Worm (Caenorhabditis elegans) whole organism, midembryonic: Measurements from ENCODE around the gene srz-100.

Source experiments
- T22C8.4 ChIP-seq: fragments of 200-800 bp; sonication (Bioruptor generic); IDR thresholded peaks from 2 replicates; pipeline ENCODE4 v1.3.6; 2022; ENCODE audit warnings: missing genetic modification characterization, missing compliant biosample characterization
- cog-1 ChIP-seq: sonication (generic microtip); optimal IDR thresholded peaks from 2 replicates; lab custom pipeline; 2016; ENCODE audit warnings: missing genetic modification characterization, missing compliant biosample characterization
- flt-1 ChIP-seq: fragments of 200-800 bp; sonication (Bioruptor generic); IDR thresholded peaks from 2 replicates; pipeline ENCODE4 v1.3.6; 2022; ENCODE audit warnings: missing genetic modification characterization, missing compliant biosample characterization
- klf-2 ChIP-seq: fragments of 200-800 bp; sonication (Bioruptor generic); conservative IDR thresholded peaks from 2 replicates; pipeline ENCODE4 v1.3.6; 2022; ENCODE audit warnings: missing genetic modification reagents, missing genetic modification characterization, missing compliant biosample characterization
- med-1 ChIP-seq: sonication (generic microtip); optimal IDR thresholded peaks from 2 replicates; lab custom pipeline; 2017; ENCODE audit warnings: missing genetic modification characterization, mild to moderate bottlenecking, missing compliant biosample characterization, antibody characterized with exemption, missing genetic modification reagents; ENCODE audit not compliant: insufficient read depth
- ref-1 ChIP-seq: fragments of 200-800 bp; sonication (Bioruptor generic); conservative IDR thresholded peaks from 2 replicates; pipeline ENCODE4 v1.3.6; 2022; ENCODE audit warnings: missing genetic modification reagents, missing genetic modification characterization, missing compliant biosample characterization
- tab-1 ChIP-seq: fragments of 200-800 bp; sonication (Bioruptor generic); IDR thresholded peaks from 2 replicates; pipeline ENCODE4 v1.3.6; 2022; ENCODE audit warnings: missing genetic modification characterization, missing compliant biosample characterization
- ztf-23 ChIP-seq: fragments of 200-800 bp; sonication (Bioruptor generic); IDR thresholded peaks from 2 replicates; pipeline ENCODE4 v1.3.6; 2022; ENCODE audit warnings: missing genetic modification reagents, missing genetic modification characterization, missing compliant biosample characterization
- ztf-29 ChIP-seq: fragments of 200-800 bp; sonication (Bioruptor generic); IDR thresholded peaks from 2 replicates; pipeline ENCODE4 v1.3.6; 2022; ENCODE audit warnings: missing genetic modification reagents, missing genetic modification characterization, missing compliant biosample characterization

Gene srz-100

DNA sequence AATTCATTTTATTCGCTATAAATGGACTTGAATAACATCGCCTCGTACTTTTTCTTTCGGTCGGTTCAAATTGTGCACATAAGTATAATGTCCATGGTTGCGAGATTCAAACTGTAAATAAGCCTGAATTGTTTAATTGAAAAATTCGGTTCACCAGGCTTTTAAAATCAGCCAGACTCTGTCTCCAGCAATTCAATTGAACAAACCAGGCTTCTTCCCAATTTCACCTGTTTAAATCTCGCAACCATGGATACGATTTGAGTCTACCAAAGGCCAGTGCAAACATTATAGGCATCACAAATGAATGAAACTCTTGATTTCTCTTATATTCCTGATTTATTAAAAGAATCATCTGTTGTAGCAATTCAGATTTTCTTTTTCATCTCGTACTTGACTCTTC lies at the start of gene srz-100:
TSS of gene srz-100 (plus strand) at position 301 of the 400 bp plus-strand sequence.
- TF ChIP-seq ref-1 (GFP tag; lab: Robert Waterston, UW) (no peak), med-1 (no peak), cog-1 (no peak), flt-1 (GFP tag; lab: Robert Waterston, UW) (no peak), klf-2 (no peak), T22C8.4 (GFP tag; lab: Robert Waterston, UW) (no peak), ztf-29 (GFP tag; lab: Robert Waterston, UW) (no peak)

DNA sequence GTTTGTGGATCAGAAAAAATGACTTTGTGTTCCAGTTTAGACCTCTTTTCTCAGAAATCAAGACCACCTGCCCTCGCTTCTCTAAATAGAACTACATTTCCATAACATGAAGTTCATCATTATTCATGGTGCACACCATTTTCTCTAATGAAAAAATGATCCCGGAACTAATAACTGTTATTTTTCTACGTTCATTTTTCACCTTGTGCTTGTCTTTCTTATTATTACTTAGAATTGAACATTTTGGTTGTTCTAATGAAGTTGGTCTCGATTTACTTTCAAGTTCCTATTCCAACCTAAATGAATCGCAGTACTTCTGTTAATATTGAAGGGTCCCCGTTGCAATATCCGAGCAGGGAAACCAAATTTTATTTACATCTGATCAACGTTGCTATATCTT lies 48.8 kb upstream of the srz-100 start, which contains the start of gene srw-36:
TSS of gene srw-36 (plus strand) at position 301 of the 400 bp plus-strand sequence.
- TF ChIP-seq klf-2 = no peak
- no peak for TF ChIP-seq med-1
- TF ChIP-seq ztf-23 = no peak
- TF ChIP-seq flt-1 (GFP tag; lab: Robert Waterston, UW) = no peak
- TF ChIP-seq ztf-29 (GFP tag; lab: Robert Waterston, UW) = no peak
- TF ChIP-seq tab-1 = no peak

ce11 chrV:16683359-16683758 lies 48.3 kb upstream of the srz-100 start:
- TF ChIP-seq cog-1 (no peak), T22C8.4 (GFP tag; lab: Robert Waterston, UW) (no peak), med-1 (no peak)

DNA sequence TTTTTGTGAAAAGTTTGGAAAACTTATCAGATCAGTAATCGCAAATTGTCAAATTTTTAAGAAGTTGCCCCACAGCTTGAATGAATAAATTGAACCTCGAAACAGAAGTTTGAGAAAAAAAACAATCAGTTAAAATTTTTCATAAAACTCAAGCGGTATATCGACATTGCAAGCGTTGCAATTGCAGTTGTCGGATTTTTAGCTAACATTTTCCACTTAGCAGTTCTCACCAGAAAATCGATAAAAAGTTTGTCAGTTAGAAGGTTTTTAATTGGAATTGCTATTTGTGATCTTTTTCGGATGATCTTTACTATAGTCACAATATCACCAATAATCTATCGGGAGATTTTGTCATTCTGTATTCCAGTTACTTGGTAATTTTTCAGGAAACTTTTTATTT lies 46.0 kb upstream of the srz-100 start, which contains the start of gene srw-43:
TSS of gene srw-43 (plus strand) at position 301 of the 400 bp plus-strand sequence.
- no peak for TF ChIP-seq med-1
- TF ChIP-seq T22C8.4 (GFP tag; lab: Robert Waterston, UW) = no peak
- no peak for TF ChIP-seq ref-1 (GFP tag; lab: Robert Waterston, UW)
- TF ChIP-seq ztf-29 (GFP tag; lab: Robert Waterston, UW) = no peak
- no peak for TF ChIP-seq ztf-23
- TF ChIP-seq klf-2 = no peak
- TF ChIP-seq cog-1 = no peak
- TF ChIP-seq tab-1 = no peak

DNA sequence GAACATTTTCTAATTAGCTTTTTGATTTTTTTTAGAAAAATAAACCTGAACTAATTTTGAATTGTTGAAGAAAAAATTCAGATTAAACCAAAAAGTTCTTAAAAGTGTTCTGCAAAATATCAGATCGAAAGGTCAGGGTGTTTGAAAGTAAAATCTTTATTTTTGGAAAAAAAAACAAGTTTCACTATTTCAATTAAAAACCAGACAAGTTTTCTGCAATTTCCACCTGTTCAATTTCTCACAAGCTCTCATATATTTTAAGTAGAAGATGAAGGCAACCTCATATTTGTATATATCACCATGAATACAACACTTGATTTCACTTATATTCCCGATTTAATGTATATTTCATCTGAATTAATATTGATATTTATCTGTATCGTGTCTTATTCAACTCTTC lies 44.5 kb upstream of the srz-100 start, which contains the start of gene srz-102:
TSS of gene srz-102 (plus strand) at position 301 of the 400 bp plus-strand sequence.
- no peak for TF ChIP-seq klf-2
- TF ChIP-seq tab-1 = no peak
- no peak for TF ChIP-seq cog-1
- no peak for TF ChIP-seq med-1
- no peak for TF ChIP-seq flt-1 (GFP tag; lab: Robert Waterston, UW)
- TF ChIP-seq ztf-23 = no peak
- no peak for TF ChIP-seq T22C8.4 (GFP tag; lab: Robert Waterston, UW)
- no peak for TF ChIP-seq ztf-29 (GFP tag; lab: Robert Waterston, UW)
- no peak for TF ChIP-seq ref-1 (GFP tag; lab: Robert Waterston, UW)

ce11 chrV:16692988-16693387 lies 38.7 kb upstream of the srz-100 start:
- no peak for TF ChIP-seq tab-1
- TF ChIP-seq cog-1 = no peak
- TF ChIP-seq T22C8.4 (GFP tag; lab: Robert Waterston, UW) = no peak
- no peak for TF ChIP-seq flt-1 (GFP tag; lab: Robert Waterston, UW)
- no peak for TF ChIP-seq med-1
- no peak for TF ChIP-seq klf-2
- no peak for TF ChIP-seq ref-1 (GFP tag; lab: Robert Waterston, UW)
- no peak for TF ChIP-seq ztf-23

DNA sequence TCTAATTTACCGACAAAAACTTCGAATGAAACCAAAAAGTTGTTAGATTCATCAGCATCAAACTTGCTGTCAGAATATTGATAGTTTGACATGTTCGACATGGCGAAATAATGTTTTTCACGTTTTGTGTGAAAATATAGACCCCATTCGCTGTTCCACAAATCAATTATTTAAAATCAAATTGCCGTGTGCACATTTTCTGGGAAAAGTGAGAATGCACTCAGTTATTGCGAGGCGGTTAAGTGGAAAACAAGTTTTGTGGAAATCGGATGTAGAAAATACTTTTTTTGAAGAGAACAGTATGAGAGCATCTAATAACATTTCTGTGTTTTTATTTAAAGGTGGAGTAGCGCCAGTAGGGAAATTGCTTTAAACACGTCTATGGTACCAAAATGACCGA lies 38.0 kb upstream of the srz-100 start, which contains the start of gene srw-42:
TSS of gene srw-42 (minus strand) at position 101 of the 400 bp plus-strand sequence.
- TF ChIP-seq flt-1 (GFP tag; lab: Robert Waterston, UW) = no peak
- no peak for TF ChIP-seq cog-1
- no peak for TF ChIP-seq T22C8.4 (GFP tag; lab: Robert Waterston, UW)
- no peak for TF ChIP-seq ref-1 (GFP tag; lab: Robert Waterston, UW)
- no peak for TF ChIP-seq klf-2
- no peak for TF ChIP-seq tab-1
- no peak for TF ChIP-seq ztf-23
- no peak for TF ChIP-seq med-1

DNA sequence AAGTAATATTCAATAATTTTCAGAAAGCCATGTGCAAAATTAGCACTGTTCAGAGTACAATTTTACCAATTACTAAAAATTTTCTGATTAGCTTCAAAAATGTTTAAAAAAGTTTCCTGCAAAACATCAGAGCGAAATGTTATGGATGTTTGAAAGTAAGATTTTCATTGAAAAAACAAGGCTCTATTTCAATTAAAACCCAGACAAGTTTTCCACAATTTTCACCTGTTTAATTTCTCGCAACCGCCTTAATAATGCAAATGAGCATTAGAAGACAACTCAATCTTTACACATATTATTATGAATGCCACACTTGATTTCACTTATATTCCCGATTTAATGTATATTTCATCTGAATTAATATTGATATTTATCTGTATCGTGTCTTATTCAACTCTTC lies 37.2 kb upstream of the srz-100 start, which contains the start of gene srz-101:
TSS of gene srz-101 (plus strand) at position 301 of the 400 bp plus-strand sequence.
- TF ChIP-seq ztf-29 (GFP tag; lab: Robert Waterston, UW) = no peak
- no peak for TF ChIP-seq ref-1 (GFP tag; lab: Robert Waterston, UW)
- TF ChIP-seq tab-1 = no peak
- TF ChIP-seq T22C8.4 (GFP tag; lab: Robert Waterston, UW) = no peak
- TF ChIP-seq ztf-23 = no peak
- no peak for TF ChIP-seq klf-2
- no peak for TF ChIP-seq med-1
- TF ChIP-seq cog-1 = no peak
- no peak for TF ChIP-seq flt-1 (GFP tag; lab: Robert Waterston, UW)

DNA sequence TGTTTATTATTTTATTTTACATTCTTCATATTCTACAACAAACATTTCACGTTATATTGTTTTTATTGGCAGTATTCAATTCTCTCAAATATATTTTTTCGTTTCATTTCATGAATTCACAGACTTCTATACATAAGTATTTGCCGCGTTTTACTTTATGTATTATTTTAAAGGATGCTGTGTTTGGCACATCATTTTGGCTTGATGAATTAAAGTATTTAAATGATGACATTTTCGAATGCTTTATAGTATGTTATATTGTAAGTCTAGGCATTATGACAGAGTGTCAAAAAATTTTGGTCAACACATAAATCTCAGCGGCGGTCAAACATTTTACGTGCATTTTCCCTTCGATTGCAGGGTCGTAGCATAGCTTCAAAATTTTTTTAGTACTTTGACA lies 36.2 kb upstream of the srz-100 start:
- no peak for TF ChIP-seq cog-1
- TF ChIP-seq tab-1 = no peak
- TF ChIP-seq T22C8.4 (GFP tag; lab: Robert Waterston, UW) = no peak
- no peak for TF ChIP-seq flt-1 (GFP tag; lab: Robert Waterston, UW)
- no peak for TF ChIP-seq klf-2
- no peak for TF ChIP-seq ztf-29 (GFP tag; lab: Robert Waterston, UW)
- TF ChIP-seq ztf-23 = no peak
- no peak for TF ChIP-seq ref-1 (GFP tag; lab: Robert Waterston, UW)
- no peak for TF ChIP-seq med-1

ce11 chrV:16697178-16697577 lies 34.5 kb upstream of the srz-100 start, which contains the start of gene srw-41:
Gene srw-41 (plus strand): TSS chrV:16697478.
- no peak for TF ChIP-seq T22C8.4 (GFP tag; lab: Robert Waterston, UW)
- no peak for TF ChIP-seq tab-1
- no peak for TF ChIP-seq klf-2
- no peak for TF ChIP-seq ref-1 (GFP tag; lab: Robert Waterston, UW)
- TF ChIP-seq flt-1 (GFP tag; lab: Robert Waterston, UW) = no peak
- TF ChIP-seq ztf-23 = no peak
- TF ChIP-seq med-1 = no peak
- no peak for TF ChIP-seq cog-1
- no peak for TF ChIP-seq ztf-29 (GFP tag; lab: Robert Waterston, UW)

DNA sequence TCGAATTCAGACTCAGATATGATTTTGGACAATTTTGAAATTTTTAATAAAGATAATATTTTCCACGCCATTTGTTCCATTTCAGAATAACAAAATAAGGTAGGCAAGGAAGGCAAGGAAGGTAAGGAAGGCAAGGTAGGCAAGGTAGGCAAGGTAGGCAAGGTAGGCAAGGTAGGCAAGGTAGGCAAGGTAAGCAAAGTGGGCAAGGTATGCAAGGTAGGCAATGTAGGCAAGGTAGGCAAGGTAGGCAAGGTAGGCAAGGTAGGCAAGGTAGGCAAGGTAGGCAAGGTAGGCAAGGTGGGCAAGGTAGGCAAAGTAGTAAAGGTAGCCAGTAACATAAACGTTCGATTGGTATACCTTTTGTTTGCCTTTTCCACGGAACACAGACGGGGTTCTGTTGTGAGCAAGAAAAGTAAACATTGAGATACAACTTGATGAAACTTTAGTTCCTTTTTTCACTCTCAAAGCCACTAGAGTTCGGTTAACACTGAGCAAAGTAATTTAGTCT lies 31.9 kb upstream of the srz-100 start, which contains the start of gene Y70C5C.1:
TSS of gene Y70C5C.1 (plus strand) at position 458 of the 508 bp plus-strand sequence.
- no peak for TF ChIP-seq cog-1
- no peak for TF ChIP-seq ztf-29 (GFP tag; lab: Robert Waterston, UW)
- TF ChIP-seq klf-2 = no peak
- peak; percentile 67 for TF ChIP-seq ztf-23
- peak; percentile 73; the same call in 1 of the 2 replicates for TF ChIP-seq flt-1 (GFP tag; lab: Robert Waterston, UW)
- TF ChIP-seq ref-1 (GFP tag; lab: Robert Waterston, UW) = no peak
